Worm (Caenorhabditis elegans): ENCODE measurements around the gene elpc-2.

DNA sequence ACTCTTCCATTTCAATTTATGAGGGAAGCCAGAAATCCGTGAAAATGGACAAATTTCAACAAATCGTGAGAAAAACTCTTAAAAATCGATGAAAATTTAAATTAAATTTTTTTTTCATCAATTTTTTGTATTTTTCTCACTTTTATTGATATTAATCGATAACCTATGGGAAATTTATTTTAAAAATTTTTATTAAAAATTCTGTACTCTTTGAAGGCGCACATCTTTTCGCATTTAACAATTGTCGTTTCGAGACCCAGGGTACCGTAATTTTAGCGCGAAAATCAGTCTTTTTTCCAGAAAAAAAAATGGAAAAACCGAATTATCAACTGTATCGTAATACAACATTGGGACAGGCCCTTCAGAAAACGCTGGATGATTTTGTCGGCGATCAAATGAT, 49.0 kb upstream of the elpc-2 start, which contains the start of gene gtf-2A2:
- TF ChIP-seq ztf-11 (tag; optimal IDR thresholded peaks at IDR 0.05) (no peak), lin-14 (GFP tag; optimal IDR thresholded peaks at IDR 0.05) (no peak), unc-62 (GFP tag; optimal IDR thresholded peaks at IDR 0.05) (no peak), nhr-12 (tag; optimal IDR thresholded peaks at IDR 0.05) (no peak)

Data from whole organism, L1 larva.